Fruit fly (Drosophila melanogaster) whole organism, adult: ENCODE results near the gene CG45690.

Experiments used
- CG14711 ChIP-seq: fragments of 200-800 bp; sonication (Bioruptor generic); optimal IDR thresholded peaks from 2 replicates; lab custom pipeline; 2018; ENCODE audit warnings: missing biosample characterization, mild to moderate bottlenecking, missing genetic modification characterization, moderate library complexity
- CG7045 ChIP-seq: fragments of 200-800 bp; sonication (Bioruptor generic); optimal IDR thresholded peaks from 2 replicates; lab custom pipeline; 2017; ENCODE audit warnings: missing biosample characterization, mild to moderate bottlenecking, missing genetic modification characterization
- Clk ChIP-seq: fragments of 200-800 bp; sonication (Bioruptor generic); optimal IDR thresholded peaks from 2 replicates; lab custom pipeline; 2017; ENCODE audit warnings: missing biosample characterization, missing genetic modification characterization
- cnc ChIP-seq, 2 experiments: fragments of >200 bp; optimal IDR thresholded peaks; 2 replicates each; lab custom pipeline; 2017
- kay ChIP-seq: fragments of 200-800 bp; sonication (Bioruptor generic); peaks from one replicate; lab custom pipeline; 2016; ENCODE audit warnings: missing biosample characterization, missing genetic modification characterization, borderline replicate concordance
- ovo ChIP-seq: fragments of 200-800 bp; sonication (Bioruptor generic); optimal IDR thresholded peaks from 2 replicates; lab custom pipeline; 2016; ENCODE audit warnings: missing biosample characterization, missing genetic modification characterization
- tj ChIP-seq: fragments of 200-800 bp; sonication (Bioruptor generic); optimal IDR thresholded peaks from 3 replicates; lab custom pipeline; 2017; ENCODE audit warnings: missing biosample characterization, mild to moderate bottlenecking, missing genetic modification characterization, moderate library complexity

DNA sequence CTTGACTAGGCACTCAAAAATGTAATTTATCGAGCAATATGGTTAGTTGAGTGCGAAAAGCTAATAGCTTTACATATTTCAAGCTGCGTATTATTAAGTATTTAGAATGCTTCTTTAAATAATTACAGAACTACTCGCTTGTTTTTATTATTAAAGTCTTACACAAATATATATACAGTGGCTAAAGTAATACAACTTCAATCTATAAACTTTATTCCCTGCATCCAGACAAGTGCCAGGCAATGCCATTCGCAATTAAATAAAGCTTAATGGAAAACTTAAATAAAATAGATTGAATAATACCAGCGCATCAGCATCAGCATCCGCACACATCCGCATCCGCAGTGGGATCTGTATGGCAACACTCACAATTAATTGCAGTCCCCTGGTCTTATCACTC is 48.2 kb downstream of the CG45690 start:
- no peak for TF ChIP-seq CG14711
- no peak for TF ChIP-seq CG7045 (GFP tag; lab: Kevin White, UChicago)
- TF ChIP-seq ovo (GFP tag; lab: Kevin White, UChicago): no peak
- TF ChIP-seq tj (GFP tag; lab: Kevin White, UChicago): no peak
- no peak for TF ChIP-seq cnc (optimal IDR thresholded peaks at IDR 0.05; lab: Kevin White, UChicago)
- TF ChIP-seq Clk: no peak
- TF ChIP-seq kay (GFP tag; lab: Kevin White, UChicago): no peak
